Fruit fly (Drosophila melanogaster) whole organism, embryonic: ENCODE measurements around the gene CG32271.
A peak's percentile ranks its signal among the peaks of the same experiment; 100 is the strongest.

Experiments used
- ATbp ChIP-seq: fragments of 200-800 bp; sonication (Bioruptor generic); optimal IDR thresholded peaks from 2 replicates; lab custom pipeline; 2017; ENCODE audit warnings: missing biosample characterization, mild to moderate bottlenecking, missing genetic modification characterization, missing genetic modification reagents
- Ada2b ChIP-seq: fragments of 200-800 bp; sonication (Bioruptor generic); IDR thresholded peaks from 2 replicates; pipeline ENCODE4 v1.3.6; 2022; ENCODE audit warnings: missing biosample characterization, missing genetic modification characterization
- Asciz ChIP-seq: fragments of 200-800 bp; sonication (Bioruptor generic); optimal IDR thresholded peaks from 2 replicates; lab custom pipeline; 2017; ENCODE audit warnings: missing biosample characterization, mild to moderate bottlenecking, missing genetic modification characterization, missing genetic modification reagents
- Atf6 ChIP-seq: fragments of 200-800 bp; sonication (Bioruptor generic); IDR thresholded peaks from 2 replicates; pipeline ENCODE4 v1.3.6; 2022; ENCODE audit warnings: missing biosample characterization, missing genetic modification characterization
- Bdp1 ChIP-seq: fragments of 200-800 bp; sonication (Bioruptor generic); optimal IDR thresholded peaks from 3 replicates; lab custom pipeline; 2016; ENCODE audit warnings: missing biosample characterization, missing genetic modification characterization
- CG10431 ChIP-seq: fragments of 200-800 bp; sonication (Bioruptor generic); optimal IDR thresholded peaks from 3 replicates; lab custom pipeline; 2018; ENCODE audit warnings: missing biosample characterization, mild to moderate bottlenecking, missing genetic modification characterization
- CG10462 ChIP-seq: fragments of 200-800 bp; sonication (Bioruptor generic); optimal IDR thresholded peaks from 2 replicates; lab custom pipeline; 2016; ENCODE audit warnings: missing biosample characterization, missing genetic modification characterization
- CG11398 ChIP-seq: fragments of 200-800 bp; sonication (Bioruptor generic); optimal IDR thresholded peaks from 2 replicates; lab custom pipeline; 2016; ENCODE audit warnings: missing biosample characterization, missing genetic modification characterization
- CG11504 ChIP-seq: fragments of 200-800 bp; sonication (Bioruptor generic); optimal IDR thresholded peaks from 3 replicates; lab custom pipeline; 2019; ENCODE audit warnings: missing biosample characterization, mild to moderate bottlenecking, missing genetic modification characterization, moderate library complexity
- CG12769 ChIP-seq: fragments of 200-800 bp; sonication (Bioruptor generic); optimal IDR thresholded peaks from 2 replicates; lab custom pipeline; 2019; ENCODE audit warnings: missing biosample characterization, mild to moderate bottlenecking, missing genetic modification characterization, moderate library complexity
- CG13624 ChIP-seq: fragments of 200-800 bp; sonication (Bioruptor generic); optimal IDR thresholded peaks from 2 replicates; lab custom pipeline; 2016; ENCODE audit warnings: missing biosample characterization, missing genetic modification characterization
- CG15011 ChIP-seq: fragments of 200-800 bp; sonication (Bioruptor generic); optimal IDR thresholded peaks from 3 replicates; lab custom pipeline; 2018; ENCODE audit warnings: missing biosample characterization, mild to moderate bottlenecking, missing genetic modification characterization
- CG15601 ChIP-seq: fragments of 200-800 bp; sonication (Bioruptor generic); optimal IDR thresholded peaks from 3 replicates; lab custom pipeline; 2019; ENCODE audit warnings: missing biosample characterization, mild to moderate bottlenecking, missing genetic modification characterization, moderate library complexity
- CG1603 ChIP-seq: fragments of 200-800 bp; sonication (Bioruptor generic); optimal IDR thresholded peaks from 2 replicates; lab custom pipeline; 2019; ENCODE audit warnings: missing biosample characterization, mild to moderate bottlenecking, missing genetic modification characterization, moderate library complexity
- CG17328 ChIP-seq: fragments of 200-800 bp; sonication (Bioruptor generic); IDR thresholded peaks from 2 replicates; pipeline ENCODE4 v1.3.6; 2022; ENCODE audit warnings: missing biosample characterization, missing genetic modification characterization
- CG17385 ChIP-seq: fragments of 200-800 bp; sonication (Bioruptor generic); optimal IDR thresholded peaks from 3 replicates; lab custom pipeline; 2018; ENCODE audit warnings: missing biosample characterization, mild to moderate bottlenecking, missing genetic modification characterization
- CG17802 ChIP-seq: fragments of 200-800 bp; sonication (Bioruptor generic); optimal IDR thresholded peaks from 2 replicates; lab custom pipeline; 2018; ENCODE audit warnings: missing biosample characterization, mild to moderate bottlenecking, missing genetic modification characterization, moderate library complexity
- CG2678 ChIP-seq: fragments of 200-800 bp; sonication (Bioruptor generic); optimal IDR thresholded peaks from 3 replicates; lab custom pipeline; 2019; ENCODE audit warnings: missing biosample characterization, mild to moderate bottlenecking, missing genetic modification characterization, moderate library complexity
- CG30431 ChIP-seq: fragments of 200-800 bp; sonication (Bioruptor generic); optimal IDR thresholded peaks from 2 replicates; lab custom pipeline; 2017; ENCODE audit warnings: missing biosample characterization, missing genetic modification characterization
- CG3163 ChIP-seq: fragments of 200-800 bp; sonication (Bioruptor generic); optimal IDR thresholded peaks from 3 replicates; lab custom pipeline; 2016; ENCODE audit warnings: missing biosample characterization, missing genetic modification characterization
- CG32532 ChIP-seq: fragments of 200-800 bp; sonication (Bioruptor generic); IDR thresholded peaks from 2 replicates; pipeline ENCODE4 v1.3.6; 2022; ENCODE audit warnings: missing biosample characterization, missing genetic modification characterization
- CG33557 ChIP-seq: fragments of 200-800 bp; sonication (Bioruptor generic); optimal IDR thresholded peaks from 2 replicates; lab custom pipeline; 2019; ENCODE audit warnings: missing biosample characterization, mild to moderate bottlenecking, missing genetic modification characterization, moderate library complexity
- CG3847 ChIP-seq: fragments of 200-800 bp; sonication (Bioruptor generic); IDR thresholded peaks from 2 replicates; pipeline ENCODE4 v1.3.6; 2022; ENCODE audit warnings: missing biosample characterization, missing genetic modification characterization
- CG6813 ChIP-seq: fragments of 200-800 bp; sonication (Bioruptor generic); optimal IDR thresholded peaks from 2 replicates; lab custom pipeline; 2017; ENCODE audit warnings: missing biosample characterization, missing genetic modification characterization, mild to moderate bottlenecking, moderate library complexity, missing genetic modification reagents
- CG9876 ChIP-seq: fragments of 200-800 bp; sonication (Bioruptor generic); optimal IDR thresholded peaks from 2 replicates; lab custom pipeline; 2016; ENCODE audit warnings: missing biosample characterization, missing genetic modification characterization
- CG9932 ChIP-seq: fragments of 200-800 bp; sonication (Bioruptor generic); IDR thresholded peaks from 2 replicates; pipeline ENCODE4 v1.3.6; 2022; ENCODE audit warnings: missing biosample characterization, missing genetic modification characterization
- CTCF ChIP-seq: fragments of 200-800 bp; sonication (Bioruptor generic); optimal IDR thresholded peaks from 2 replicates; lab custom pipeline; 2017; ENCODE audit warnings: missing biosample characterization, mild to moderate bottlenecking, missing genetic modification characterization, moderate library complexity
- Doc2 ChIP-seq: fragments of 200-800 bp; sonication (Bioruptor generic); IDR thresholded peaks from 2 replicates; pipeline ENCODE4 v1.3.6; 2022; ENCODE audit warnings: missing biosample characterization, missing genetic modification characterization
- Dp ChIP-seq: fragments of 200-800 bp; sonication (Bioruptor generic); optimal IDR thresholded peaks from 2 replicates; lab custom pipeline; 2018; ENCODE audit warnings: missing biosample characterization, mild to moderate bottlenecking, missing genetic modification characterization, moderate library complexity
- Med ChIP-seq: fragments of 200-800 bp; sonication (Bioruptor generic); peaks from one replicate; lab custom pipeline; 2016; ENCODE audit warnings: missing biosample characterization, missing genetic modification characterization, mild to moderate bottlenecking, inconsistent platforms, moderate library complexity
- PHDP ChIP-seq: fragments of 200-800 bp; sonication (Bioruptor generic); optimal IDR thresholded peaks from 3 replicates; lab custom pipeline; 2018; ENCODE audit warnings: missing biosample characterization, mild to moderate bottlenecking, missing genetic modification characterization, moderate library complexity
- Tbp ChIP-seq: fragments of >200 bp; optimal IDR thresholded peaks from 2 replicates; lab custom pipeline; 2018; ENCODE audit warnings: missing biosample characterization, missing genetic modification characterization
- YL-1 ChIP-seq: fragments of 200-800 bp; sonication (Bioruptor generic); optimal IDR thresholded peaks from 3 replicates; lab custom pipeline; 2017; ENCODE audit warnings: missing biosample characterization, mild to moderate bottlenecking, missing genetic modification characterization
- bsh ChIP-seq, 2 experiments: fragments of 200-800 bp; sonication (Bioruptor generic); optimal IDR thresholded peaks; 2 replicates each; lab custom pipeline; 2017 to 2018; ENCODE audit warnings: mild to moderate bottlenecking in 2 of 2, missing biosample characterization in 2 of 2, missing genetic modification characterization in 2 of 2, moderate library complexity in 1 of 2
- corto ChIP-seq: fragments of 200-800 bp; sonication (Bioruptor generic); optimal IDR thresholded peaks from 2 replicates; lab custom pipeline; 2016; ENCODE audit warnings: missing biosample characterization, mild to moderate bottlenecking, missing genetic modification characterization, moderate library complexity
- cwo ChIP-seq: fragments of 200-800 bp; sonication (Bioruptor generic); optimal IDR thresholded peaks from 3 replicates; lab custom pipeline; 2017; ENCODE audit warnings: missing biosample characterization, missing genetic modification characterization, mild to moderate bottlenecking, moderate library complexity, missing genetic modification reagents
- dan ChIP-seq: fragments of 200-800 bp; sonication (Bioruptor generic); IDR thresholded peaks from 2 replicates; pipeline ENCODE4 v1.3.6; 2022; ENCODE audit warnings: missing biosample characterization, missing genetic modification characterization
- dimm ChIP-seq: fragments of 200-800 bp; sonication (Bioruptor generic); IDR thresholded peaks from 2 replicates; pipeline ENCODE4 v1.3.6; 2022; ENCODE audit warnings: missing biosample characterization, missing genetic modification characterization
- ems ChIP-seq: fragments of 200-800 bp; sonication (Bioruptor generic); optimal IDR thresholded peaks from 3 replicates; lab custom pipeline; 2016; ENCODE audit warnings: missing biosample characterization, missing genetic modification characterization
- fu2 ChIP-seq: fragments of 200-800 bp; sonication (Bioruptor generic); optimal IDR thresholded peaks from 2 replicates; lab custom pipeline; 2016; ENCODE audit warnings: missing biosample characterization, missing genetic modification characterization
- gcm ChIP-seq: fragments of 200-800 bp; sonication (Bioruptor generic); optimal IDR thresholded peaks from 2 replicates; lab custom pipeline; 2019; ENCODE audit warnings: missing biosample characterization, mild to moderate bottlenecking, missing genetic modification characterization, moderate library complexity
- gfzf ChIP-seq: fragments of 200-800 bp; sonication (Bioruptor generic); optimal IDR thresholded peaks from 2 replicates; lab custom pipeline; 2016; ENCODE audit warnings: missing biosample characterization, mild to moderate bottlenecking, missing genetic modification characterization, moderate library complexity
- grau ChIP-seq: fragments of 200-800 bp; optimal IDR thresholded peaks from 3 replicates; lab custom pipeline; 2019; ENCODE audit warnings: missing biosample characterization, mild to moderate bottlenecking, missing genetic modification characterization, moderate library complexity
- hkb ChIP-seq, 2 experiments: fragments of 200-800 bp in 1 of 2; fragments of >200 bp in 1 of 2; sonication (Bioruptor generic) in 1 of 2; IDR thresholded peaks in 1 of 2; optimal IDR thresholded peaks in 1 of 2; 2 replicates each; pipeline versions ENCODE4 v1.3.6 to Lab custom; 2017 to 2022; ENCODE audit warnings: missing biosample characterization in 1 of 2, missing genetic modification characterization in 1 of 2
- nau ChIP-seq: fragments of 200-800 bp; sonication (Bioruptor generic); optimal IDR thresholded peaks from 3 replicates; lab custom pipeline; 2017; ENCODE audit warnings: missing biosample characterization, mild to moderate bottlenecking, missing genetic modification characterization, missing genetic modification reagents
- pb ChIP-seq: fragments of 200-800 bp; sonication (Bioruptor generic); optimal IDR thresholded peaks from 3 replicates; lab custom pipeline; 2016; ENCODE audit warnings: missing biosample characterization, missing genetic modification characterization
- sd ChIP-seq: fragments of 200-800 bp; sonication (Bioruptor generic); optimal IDR thresholded peaks from 3 replicates; lab custom pipeline; 2018; ENCODE audit warnings: missing biosample characterization, mild to moderate bottlenecking, missing genetic modification characterization, moderate library complexity
- sens ChIP-seq: fragments of 200-800 bp; sonication (Bioruptor generic); peaks from one replicate; lab custom pipeline; 2016; ENCODE audit warnings: missing biosample characterization, missing genetic modification characterization
- stc ChIP-seq: fragments of 200-800 bp; sonication (Bioruptor generic); IDR thresholded peaks from 2 replicates; pipeline ENCODE4 v1.3.6; 2022; ENCODE audit warnings: missing biosample characterization, missing genetic modification characterization

The CG32271 gene

DNA sequence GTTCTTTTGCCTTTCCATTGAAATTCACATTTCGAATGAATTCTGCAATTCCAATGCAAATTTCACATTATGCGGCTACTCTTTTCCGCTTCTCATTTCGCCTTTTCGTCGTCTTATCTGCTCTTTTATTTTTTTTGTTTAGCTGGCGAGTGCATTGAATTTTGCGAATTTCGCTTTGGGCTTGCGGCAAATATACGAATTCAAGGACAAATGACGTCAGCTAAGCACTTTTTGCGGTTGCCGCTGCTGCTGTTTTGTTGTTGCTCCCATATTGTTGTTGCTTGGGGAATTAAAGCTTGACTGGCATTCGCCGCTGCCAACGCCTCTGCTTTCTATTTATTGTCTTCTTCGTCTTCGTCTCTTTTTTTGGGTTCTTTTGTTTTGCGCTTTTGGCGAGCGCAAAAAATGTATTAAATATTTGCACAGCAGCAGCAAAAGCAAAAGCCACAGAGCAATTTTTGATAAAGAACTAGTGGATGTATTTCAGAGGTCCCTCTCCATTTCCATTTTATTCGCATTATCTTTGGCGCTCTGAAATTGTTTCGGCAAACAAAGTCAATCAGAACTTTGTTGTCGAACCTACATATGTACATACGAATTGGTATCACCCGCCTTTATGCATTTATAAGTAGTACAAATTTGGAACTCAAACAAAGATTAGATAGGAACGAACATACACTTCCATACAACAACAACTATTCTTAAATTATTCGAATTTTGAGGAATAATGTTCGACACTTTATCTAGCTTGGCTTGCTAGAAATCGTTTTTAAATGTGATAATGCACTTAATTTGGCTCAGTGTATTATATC is 37.0 kb upstream of the CG32271 start (continued):
- no peak for TF ChIP-seq nau
- TF ChIP-seq CG11504 (tag; lab: Kevin White, UChicago), result no peak
- no peak for TF ChIP-seq pb (GFP tag; lab: Kevin White, UChicago)
- TF ChIP-seq gfzf, result no peak
- TF ChIP-seq stc (GFP tag; lab: Robert Waterston, UW), result peak; percentile 13; the same call in 1 of the 2 replicates
- TF ChIP-seq CG17385 (GFP tag; lab: Kevin White, UChicago), result peak; percentile 13
- TF ChIP-seq Atf6 (GFP tag; lab: Robert Waterston, UW), result no peak
- TF ChIP-seq CG13624 (GFP tag; lab: Kevin White, UChicago), result no peak
- peak; percentile 12 for TF ChIP-seq CG6813
- TF ChIP-seq CG2678 (tag; lab: Kevin White, UChicago), result peak; percentile 10
- TF ChIP-seq Asciz (GFP tag; lab: Kevin White, UChicago), result peak; percentile 34
- TF ChIP-seq Ada2b (GFP tag; lab: Robert Waterston, UW), result no peak
- TF ChIP-seq CG15011, result no peak
- TF ChIP-seq Bdp1 (GFP tag; lab: Kevin White, UChicago), result no peak
- TF ChIP-seq PHDP (tag; lab: Kevin White, UChicago), result peak; percentile 34
- no peak for TF ChIP-seq Tbp (GFP tag; lab: Kevin White, UChicago)
- peak in 1 of 2 experiments; percentile 46 for TF ChIP-seq bsh (GFP tag; optimal IDR thresholded peaks at IDR 0.05; lab: Kevin White, UChicago)
- peak; percentile 31 for TF ChIP-seq sd (tag; lab: Kevin White, UChicago)
- TF ChIP-seq ATbp (GFP tag; lab: Kevin White, UChicago), result peak; percentile 50
- no peak for TF ChIP-seq CG11398 (GFP tag; lab: Kevin White, UChicago)
- TF ChIP-seq Dp (GFP tag; lab: Kevin White, UChicago), result no peak
- peak; percentile 39 for TF ChIP-seq CG1603
- TF ChIP-seq dimm (GFP tag; lab: Robert Waterston, UW), result no peak
- TF ChIP-seq CG32532 (GFP tag; lab: Robert Waterston, UW), result no peak
- TF ChIP-seq CG17802 (tag; lab: Kevin White, UChicago), result no peak
- peak; percentile 53 for TF ChIP-seq sens (GFP tag; lab: Kevin White, UChicago)
- TF ChIP-seq YL-1, result no peak
- TF ChIP-seq CG30431, result no peak
- peak; percentile 13 for TF ChIP-seq hkb (optimal IDR thresholded peaks at IDR 0.05; lab: Kevin White, UChicago)
- TF ChIP-seq hkb (GFP tag; IDR thresholded peaks at IDR 0.05; lab: Robert Waterston, UW), result no peak
- peak; percentile 47 for TF ChIP-seq Med
- TF ChIP-seq CG9876, result no peak
- no peak for TF ChIP-seq CG33557 (GFP tag; lab: Kevin White, UChicago)
- TF ChIP-seq CG9932 (GFP tag; lab: Robert Waterston, UW), result no peak
- no peak for TF ChIP-seq gcm
- peak; percentile 17; the same call in 1 of the 2 replicates for TF ChIP-seq CG17328 (GFP tag; lab: Robert Waterston, UW)
- no peak for TF ChIP-seq ems (GFP tag; lab: Kevin White, UChicago)
- no peak for TF ChIP-seq CG10462 (GFP tag; lab: Kevin White, UChicago)
- TF ChIP-seq cwo (GFP tag; lab: Kevin White, UChicago), result no peak
- no peak for TF ChIP-seq Doc2 (GFP tag; lab: Robert Waterston, UW)
- TF ChIP-seq CG12769 (tag; lab: Kevin White, UChicago), result peak; percentile 20
- no peak for TF ChIP-seq fu2 (GFP tag; lab: Kevin White, UChicago)
- peak; percentile 40 for TF ChIP-seq CG10431 (GFP tag; lab: Kevin White, UChicago)
- TF ChIP-seq CG3847 (GFP tag; lab: Robert Waterston, UW), result no peak
- peak; percentile 5 for TF ChIP-seq CG15601 (tag; lab: Kevin White, UChicago)
- no peak for TF ChIP-seq CG3163 (GFP tag; lab: Kevin White, UChicago)
- TF ChIP-seq corto (GFP tag; lab: Kevin White, UChicago), result peak; percentile 65
- TF ChIP-seq dan (GFP tag; lab: Robert Waterston, UW), result no peak
- TF ChIP-seq CTCF (GFP tag; lab: Kevin White, UChicago), result no peak
- peak; percentile 24 for TF ChIP-seq grau
